Fruit fly (Drosophila melanogaster): ENCODE data around the gene chm.
A peak's percentile ranks its signal among the peaks of the same experiment; 100 is the strongest.

chm gene

dm6 chr2L:7423333-7423895 is 11.2 kb downstream of the chm start:
- TF ChIP-seq N (GFP tag; optimal IDR thresholded peaks at IDR 0.05) (no peak), foxo (GFP tag; optimal IDR thresholded peaks at IDR 0.05) (peak in 1 of 2 experiments; percentile 88), Hr78 (GFP tag; optimal IDR thresholded peaks at IDR 0.05) (no peak), lola (GFP tag; optimal IDR thresholded peaks at IDR 0.05) (no peak), Dif (GFP tag; optimal IDR thresholded peaks at IDR 0.05; ENCODE audit: partially characterized antibody) (peak; percentile 76), psq (GFP tag; optimal IDR thresholded peaks at IDR 0.05) (peak; percentile 65), pan (optimal IDR thresholded peaks at IDR 0.05) (no peak), rgr (GFP tag; optimal IDR thresholded peaks at IDR 0.05) (peak; percentile 77), tai (GFP tag; optimal IDR thresholded peaks at IDR 0.05) (peak; percentile 65), CG32264 (GFP tag; optimal IDR thresholded peaks at IDR 0.05) (no peak), Hr83 (GFP tag; optimal IDR thresholded peaks at IDR 0.05; ENCODE audit: poor library complexity, severe bottlenecking) (peak; percentile 85), Rel (GFP tag; optimal IDR thresholded peaks at IDR 0.05) (no peak), Rel (tag; optimal IDR thresholded peaks at IDR 0.05) (peak; percentile 77), Dfd (GFP tag; optimal IDR thresholded peaks at IDR 0.05) (peak; percentile 49), Mio (GFP tag; optimal IDR thresholded peaks at IDR 0.05) (no peak), fru (GFP tag; optimal IDR thresholded peaks at IDR 0.05) (peak; percentile 77), sage (GFP tag; optimal IDR thresholded peaks at IDR 0.05) (peak; percentile 60), CrebA (GFP tag; optimal IDR thresholded peaks at IDR 0.05; ENCODE audit: borderline replicate concordance) (peak; percentile 64), sv (GFP tag; optimal IDR thresholded peaks at IDR 0.05) (no peak), dl (GFP tag; optimal IDR thresholded peaks at IDR 0.05; ENCODE audit: insufficient read depth in 1 of 2, partially characterized antibody in 2 of 2) (peak in 1 of 2 experiments; percentile 67), OdsH (GFP tag; optimal IDR thresholded peaks at IDR 0.05) (peak; percentile 83), dsf (GFP tag; optimal IDR thresholded peaks at IDR 0.05; ENCODE audit: borderline replicate concordance) (no peak), br (GFP tag; optimal IDR thresholded peaks at IDR 0.05) (peak; percentile 86), ey (GFP tag; optimal IDR thresholded peaks at IDR 0.05) (peak; percentile 77), GATAd (GFP tag; optimal IDR thresholded peaks at IDR 0.05) (no peak), jim (GFP tag; optimal IDR thresholded peaks at IDR 0.05) (peak; percentile 92), Sp1 (GFP tag; optimal IDR thresholded peaks at IDR 0.05) (peak; percentile 81), usp (GFP tag; optimal IDR thresholded peaks at IDR 0.05) (no peak), HLH106 (tag; optimal IDR thresholded peaks at IDR 0.05) (peak; percentile 89), Abd-B (GFP tag; optimal IDR thresholded peaks at IDR 0.05) (no peak), h (GFP tag; optimal IDR thresholded peaks at IDR 0.05) (peak; percentile 89), brk (GFP tag; optimal IDR thresholded peaks at IDR 0.05) (peak; percentile 92), Hnf4 (GFP tag; optimal IDR thresholded peaks at IDR 0.05) (peak; percentile 79), Myc (optimal IDR thresholded peaks at IDR 0.05) (peak; percentile 33), Vsx2 (GFP tag; optimal IDR thresholded peaks at IDR 0.05; ENCODE audit: partially characterized antibody) (no peak), woc (GFP tag; optimal IDR thresholded peaks at IDR 0.05) (peak; percentile 93), Jra (GFP tag; optimal IDR thresholded peaks at IDR 0.05) (peak; percentile 77), CG9705 (GFP tag; optimal IDR thresholded peaks at IDR 0.05) (peak; percentile 76), dmrt93B (GFP tag; optimal IDR thresholded peaks at IDR 0.05) (peak; percentile 42)

dm6 chr2L:7424282-7424905 is 12.2 kb downstream of the chm start:
- TF ChIP-seq Jra (GFP tag; optimal IDR thresholded peaks at IDR 0.05) = no peak
- no peak for TF ChIP-seq brk (GFP tag; optimal IDR thresholded peaks at IDR 0.05)
- peak; percentile 60 for TF ChIP-seq N (GFP tag; optimal IDR thresholded peaks at IDR 0.05)
- TF ChIP-seq lola (GFP tag; optimal IDR thresholded peaks at IDR 0.05) = no peak
- TF ChIP-seq Myc (optimal IDR thresholded peaks at IDR 0.05) = peak; percentile 23
- peak; percentile 31 for TF ChIP-seq ey (GFP tag; optimal IDR thresholded peaks at IDR 0.05)
- TF ChIP-seq Vsx2 (GFP tag; optimal IDR thresholded peaks at IDR 0.05; ENCODE audit: partially characterized antibody) = no peak
- TF ChIP-seq Dfd (GFP tag; optimal IDR thresholded peaks at IDR 0.05) = no peak
- no peak for TF ChIP-seq OdsH (GFP tag; optimal IDR thresholded peaks at IDR 0.05)
- no peak for TF ChIP-seq Mio (GFP tag; optimal IDR thresholded peaks at IDR 0.05)
- TF ChIP-seq fru (GFP tag; optimal IDR thresholded peaks at IDR 0.05) = peak; percentile 5
- no peak for TF ChIP-seq GATAd (GFP tag; optimal IDR thresholded peaks at IDR 0.05)
- TF ChIP-seq sage (GFP tag; optimal IDR thresholded peaks at IDR 0.05) = peak; percentile 58
- TF ChIP-seq Hr78 (GFP tag; optimal IDR thresholded peaks at IDR 0.05) = no peak
- TF ChIP-seq sv (GFP tag; optimal IDR thresholded peaks at IDR 0.05) = no peak
- TF ChIP-seq Hnf4 (GFP tag; optimal IDR thresholded peaks at IDR 0.05) = peak; percentile 46
- TF ChIP-seq usp (GFP tag; optimal IDR thresholded peaks at IDR 0.05) = no peak
- TF ChIP-seq pan (optimal IDR thresholded peaks at IDR 0.05) = no peak
- peak; percentile 29 for TF ChIP-seq Hr83 (GFP tag; optimal IDR thresholded peaks at IDR 0.05; ENCODE audit: poor library complexity, severe bottlenecking)
- no peak for TF ChIP-seq dsf (GFP tag; optimal IDR thresholded peaks at IDR 0.05; ENCODE audit: borderline replicate concordance)
- no peak for TF ChIP-seq Sp1 (GFP tag; optimal IDR thresholded peaks at IDR 0.05)
- TF ChIP-seq Rel (GFP tag; optimal IDR thresholded peaks at IDR 0.05) = no peak
- peak; percentile 75 for TF ChIP-seq Rel (tag; optimal IDR thresholded peaks at IDR 0.05)
- TF ChIP-seq tai (GFP tag; optimal IDR thresholded peaks at IDR 0.05) = peak; percentile 51
- TF ChIP-seq dmrt93B (GFP tag; optimal IDR thresholded peaks at IDR 0.05) = no peak
- TF ChIP-seq rgr (GFP tag; optimal IDR thresholded peaks at IDR 0.05) = peak; percentile 25
- peak; percentile 8 for TF ChIP-seq CG32264 (GFP tag; optimal IDR thresholded peaks at IDR 0.05)
- no peak for TF ChIP-seq jim (GFP tag; optimal IDR thresholded peaks at IDR 0.05)
- no peak for TF ChIP-seq br (GFP tag; optimal IDR thresholded peaks at IDR 0.05)
- peak; percentile 21 to 64 for TF ChIP-seq foxo (GFP tag; optimal IDR thresholded peaks at IDR 0.05)
- peak; percentile 4 for TF ChIP-seq HLH106 (tag; optimal IDR thresholded peaks at IDR 0.05)
- TF ChIP-seq CrebA (GFP tag; optimal IDR thresholded peaks at IDR 0.05; ENCODE audit: borderline replicate concordance) = no peak
- TF ChIP-seq Dif (GFP tag; optimal IDR thresholded peaks at IDR 0.05; ENCODE audit: partially characterized antibody) = no peak
- TF ChIP-seq dl (GFP tag; optimal IDR thresholded peaks at IDR 0.05; ENCODE audit: insufficient read depth in 1 of 2, partially characterized antibody in 2 of 2) = no peak
- peak; percentile 49 for TF ChIP-seq h (GFP tag; optimal IDR thresholded peaks at IDR 0.05)
- TF ChIP-seq Abd-B (GFP tag; optimal IDR thresholded peaks at IDR 0.05) = no peak
- no peak for TF ChIP-seq woc (GFP tag; optimal IDR thresholded peaks at IDR 0.05)
- no peak for TF ChIP-seq CG9705 (GFP tag; optimal IDR thresholded peaks at IDR 0.05)
- no peak for TF ChIP-seq psq (GFP tag; optimal IDR thresholded peaks at IDR 0.05)

Measured in whole organism, wandering third instar larva.